Worm (Caenorhabditis elegans) whole organism, late embryonic: Measurements from ENCODE around the gene srxa-11.

Source experiments
- C38D4.7 ChIP-seq: fragments of 200-800 bp; sonication (Bioruptor generic); optimal IDR thresholded peaks from 2 replicates; lab custom pipeline; 2018; ENCODE audit warnings: mild to moderate bottlenecking, missing genetic modification characterization, moderate library complexity, missing compliant biosample characterization
- F13H6.1 ChIP-seq: sonication (generic microtip); optimal IDR thresholded peaks from 2 replicates; lab custom pipeline; 2016; ENCODE audit warnings: missing genetic modification characterization, missing compliant biosample characterization
- K02D7.2 ChIP-seq: sonication (generic microtip); optimal IDR thresholded peaks from 2 replicates; lab custom pipeline; 2017; ENCODE audit warnings: mild to moderate bottlenecking, missing genetic modification characterization, missing compliant biosample characterization
- T23F11.4 ChIP-seq: fragments of 200-800 bp; sonication (Bioruptor generic); optimal IDR thresholded peaks from 2 replicates; lab custom pipeline; 2018; ENCODE audit warnings: mild to moderate bottlenecking, missing genetic modification characterization, missing compliant biosample characterization
- ahr-1 ChIP-seq: sonication (generic microtip); optimal IDR thresholded peaks from 2 replicates; lab custom pipeline; 2016; ENCODE audit warnings: missing genetic modification characterization, missing compliant biosample characterization
- ama-1 ChIP-seq: fragments of 150-350 bp; optimal IDR thresholded peaks from 2 replicates; lab custom pipeline; 2014
- ceh-19 ChIP-seq: fragments of 200-800 bp; sonication (Bioruptor generic); optimal IDR thresholded peaks from 2 replicates; lab custom pipeline; 2018; ENCODE audit warnings: mild to moderate bottlenecking, missing genetic modification characterization, missing compliant biosample characterization
- ceh-24 ChIP-seq: sonication (generic microtip); optimal IDR thresholded peaks from 2 replicates; lab custom pipeline; 2016; ENCODE audit warnings: mild to moderate bottlenecking, missing genetic modification characterization, missing compliant biosample characterization
- ceh-48 ChIP-seq: sonication (generic microtip); optimal IDR thresholded peaks from 2 replicates; lab custom pipeline; 2016; ENCODE audit warnings: missing genetic modification characterization, inconsistent platforms, missing compliant biosample characterization
- ceh-9 ChIP-seq: sonication (generic microtip); optimal IDR thresholded peaks from 2 replicates; lab custom pipeline; 2016; ENCODE audit warnings: mild to moderate bottlenecking, missing genetic modification characterization, inconsistent platforms, missing compliant biosample characterization
- dmd-4 ChIP-seq: sonication (generic microtip); optimal IDR thresholded peaks from 2 replicates; lab custom pipeline; 2016; ENCODE audit warnings: borderline replicate concordance, missing genetic modification characterization, missing compliant biosample characterization
- elt-2 ChIP-seq: sonication (generic microtip); optimal IDR thresholded peaks from 2 replicates; lab custom pipeline; 2016; ENCODE audit warnings: missing genetic modification reagents, missing genetic modification characterization, missing compliant biosample characterization
- elt-4 ChIP-seq: sonication (generic microtip); optimal IDR thresholded peaks from 2 replicates; lab custom pipeline; 2016; ENCODE audit warnings: missing genetic modification characterization, missing compliant biosample characterization
- fax-1 ChIP-seq: sonication (generic microtip); optimal IDR thresholded peaks from 2 replicates; lab custom pipeline; 2016; ENCODE audit warnings: missing genotype, missing genetic modification characterization, missing compliant biosample characterization
- hlh-30 ChIP-seq: sonication (generic microtip); optimal IDR thresholded peaks from 2 replicates; lab custom pipeline; 2017; ENCODE audit warnings: antibody characterized with exemption, missing genetic modification characterization, missing compliant biosample characterization; ENCODE audit not compliant: insufficient read depth
- madf-2 ChIP-seq: sonication (generic microtip); optimal IDR thresholded peaks from 2 replicates; lab custom pipeline; 2017; ENCODE audit warnings: missing genetic modification characterization, missing compliant biosample characterization
- nfya-1 ChIP-seq: sonication (generic microtip); optimal IDR thresholded peaks from 2 replicates; lab custom pipeline; 2017; ENCODE audit warnings: missing genetic modification characterization, mild to moderate bottlenecking, missing compliant biosample characterization, antibody characterized with exemption, moderate library complexity
- nhr-232 ChIP-seq: sonication (generic microtip); optimal IDR thresholded peaks from 2 replicates; lab custom pipeline; 2016; ENCODE audit warnings: missing genetic modification characterization, missing compliant biosample characterization
- odd-2 ChIP-seq: sonication (generic microtip); optimal IDR thresholded peaks from 2 replicates; lab custom pipeline; 2017; ENCODE audit warnings: antibody characterized with exemption, mild to moderate bottlenecking, missing genetic modification characterization, missing compliant biosample characterization
- pax-1 ChIP-seq: fragments of 150-350 bp; optimal IDR thresholded peaks from 2 replicates; lab custom pipeline; 2014; ENCODE audit warnings: missing biosample characterization, missing genetic modification characterization
- pha-2 ChIP-seq: sonication (generic microtip); optimal IDR thresholded peaks from 2 replicates; lab custom pipeline; 2017; ENCODE audit warnings: mild to moderate bottlenecking, missing genetic modification characterization, missing compliant biosample characterization
- pha-4 ChIP-seq: fragments of 150-350 bp; optimal IDR thresholded peaks from 2 replicates; lab custom pipeline; 2018; ENCODE audit warnings: missing biosample characterization, missing genetic modification reagents, missing genetic modification characterization
- pqm-1 ChIP-seq: sonication (generic microtip); optimal IDR thresholded peaks from 2 replicates; lab custom pipeline; 2016; ENCODE audit warnings: missing genetic modification characterization, missing compliant biosample characterization
- rnt-1 ChIP-seq: sonication (generic microtip); optimal IDR thresholded peaks from 2 replicates; lab custom pipeline; 2016; ENCODE audit warnings: missing genetic modification characterization, missing compliant biosample characterization
- tbx-2 ChIP-seq: sonication (generic microtip); optimal IDR thresholded peaks from 2 replicates; lab custom pipeline; 2016; ENCODE audit warnings: missing genetic modification characterization, missing compliant biosample characterization
- tbx-7 ChIP-seq: sonication (generic microtip); optimal IDR thresholded peaks from 2 replicates; lab custom pipeline; 2016; ENCODE audit warnings: missing genotype, missing genetic modification characterization, missing compliant biosample characterization
- unc-3 ChIP-seq, 2 experiments: fragments of 200-800 bp in 1 of 2; sonication (Bioruptor generic) in 1 of 2; sonication (generic microtip) in 1 of 2; conservative IDR thresholded peaks in 1 of 2; optimal IDR thresholded peaks in 1 of 2; 2 replicates each; pipeline versions ENCODE4 v1.3.6 to Lab custom; 2016 to 2022; ENCODE audit warnings: missing compliant biosample characterization in 2 of 2, missing genetic modification characterization in 2 of 2, missing genetic modification reagents in 1 of 2
- unc-42 ChIP-seq: sonication (generic microtip); optimal IDR thresholded peaks from 2 replicates; lab custom pipeline; 2016; ENCODE audit warnings: missing genotype, missing genetic modification characterization, missing compliant biosample characterization
- unc-55 ChIP-seq: sonication (generic microtip); optimal IDR thresholded peaks from 2 replicates; lab custom pipeline; 2017; ENCODE audit warnings: missing biosample characterization, missing genetic modification reagents, missing genetic modification characterization
- ztf-16 ChIP-seq: sonication (generic microtip); optimal IDR thresholded peaks from 2 replicates; lab custom pipeline; 2017; ENCODE audit warnings: missing genetic modification characterization, missing compliant biosample characterization

srxa-11 gene

ce11 chrV:13907557-13908104 lies 16.3 kb upstream of the srxa-11 start:
- TF ChIP-seq pax-1 (tag; lab: Kevin White, UChicago) (no peak), pha-2 (tag; lab: Kevin White, UChicago) (no peak), rnt-1 (tag; lab: Kevin White, UChicago) (no peak), nhr-232 (no peak), odd-2 (tag; lab: Kevin White, UChicago) (no peak), pha-4 (tag; lab: Kevin White, UChicago) (no peak), ahr-1 (tag; lab: Kevin White, UChicago) (no peak)

- no peak for TF ChIP-seq tbx-7 (tag; lab: Kevin White, UChicago)
- no peak for TF ChIP-seq dmd-4 (tag; lab: Kevin White, UChicago)
- no peak for TF ChIP-seq C38D4.7 (GFP tag; lab: Kevin White, UChicago)
- no peak for TF ChIP-seq unc-3 (GFP tag; conservative IDR thresholded peaks at IDR 0.05; lab: Robert Waterston, UW)
- TF ChIP-seq unc-3 (tag; optimal IDR thresholded peaks at IDR 0.05; lab: Kevin White, UChicago): no peak
These were observed 15.6 kb upstream of the srxa-11 start for ce11 chrV:13908120-13908915.

- TF ChIP-seq odd-2 (tag; lab: Kevin White, UChicago) (no peak), ceh-48 (no peak), K02D7.2 (no peak), unc-55 (GFP tag; lab: Kevin White, UChicago) (no peak), ceh-24 (tag; lab: Kevin White, UChicago) (no peak), unc-42 (tag; lab: Kevin White, UChicago) (no peak), ceh-19 (GFP tag; lab: Kevin White, UChicago) (no peak)
- TF ChIP-seq, all 69 proteins: peak for 0
These were observed 15.1 kb upstream of the srxa-11 start, which contains the start of gene C06B3.6 for ce11 chrV:13908916-13909176. TSS of gene C06B3.6 (minus strand) at chrV:13908967.

- no peak for TF ChIP-seq C38D4.7 (GFP tag; lab: Kevin White, UChicago)
- TF ChIP-seq hlh-30 (tag; lab: Kevin White, UChicago): peak; percentile 34
- TF ChIP-seq, all 69 proteins: peak for 1
These were observed 14.6 kb upstream of the srxa-11 start, which contains the start of gene C06B3.7 for ce11 chrV:13909400-13909799. TSS of gene C06B3.7 (plus strand) at chrV:13909686.

ce11 chrV:13915390-13915789 lies 8.6 kb upstream of the srxa-11 start, which contains the start of gene gcy-32:
TSS of gene gcy-32 (minus strand) at chrV:13915490.
- TF ChIP-seq ama-1 (lab: Kevin White, UChicago) (no peak), F13H6.1 (no peak)

ce11 chrV:13916196-13916595 lies 7.8 kb upstream of the srxa-11 start, which contains the start of gene str-252:
TSS of gene str-252 (plus strand) at chrV:13916496.
- TF ChIP-seq ceh-9 (no peak), pha-2 (tag; lab: Kevin White, UChicago) (no peak), pax-1 (tag; lab: Kevin White, UChicago) (no peak), ztf-16 (tag; lab: Kevin White, UChicago) (no peak), nhr-232 (no peak), madf-2 (tag; lab: Kevin White, UChicago) (no peak), elt-2 (no peak), elt-4 (tag; lab: Kevin White, UChicago) (no peak), pqm-1 (tag; lab: Kevin White, UChicago) (no peak), nfya-1 (no peak)

ce11 chrV:13918341-13918740 lies 5.6 kb upstream of the srxa-11 start, which contains the start of gene str-250:
TSS of gene str-250 (plus strand) at chrV:13918641.
- TF ChIP-seq elt-4 (tag; lab: Kevin White, UChicago) (no peak), ama-1 (lab: Kevin White, UChicago) (no peak), nfya-1 (no peak), T23F11.4 (GFP tag; lab: Kevin White, UChicago) (no peak), tbx-2 (tag; lab: Kevin White, UChicago) (no peak), F13H6.1 (no peak), C38D4.7 (GFP tag; lab: Kevin White, UChicago) (no peak), unc-3 (GFP tag; conservative IDR thresholded peaks at IDR 0.05; lab: Robert Waterston, UW) (no peak), unc-3 (tag; optimal IDR thresholded peaks at IDR 0.05; lab: Kevin White, UChicago) (no peak), fax-1 (no peak), madf-2 (tag; lab: Kevin White, UChicago) (no peak), ceh-19 (GFP tag; lab: Kevin White, UChicago) (no peak)
